Fruit fly (Drosophila melanogaster) whole organism, embryonic: ENCODE data around the gene RpL24-like.

ENCODE experiments used
- CG10147 ChIP-seq: fragments of 200-800 bp; sonication (Bioruptor generic); optimal IDR thresholded peaks from 2 replicates; lab custom pipeline; 2019; ENCODE audit warnings: missing biosample characterization, mild to moderate bottlenecking, missing genetic modification characterization, moderate library complexity
- CG11085 ChIP-seq: fragments of 200-800 bp; sonication (Bioruptor generic); IDR thresholded peaks from 2 replicates; pipeline ENCODE4 v1.3.6; 2022; ENCODE audit warnings: missing biosample characterization, missing genetic modification characterization
- CG11093 ChIP-seq: fragments of 200-800 bp; sonication (Bioruptor generic); IDR thresholded peaks from 3 replicates; pipeline ENCODE4 v1.3.6; 2022; ENCODE audit warnings: missing biosample characterization, missing genetic modification characterization
- CG12071 ChIP-seq: fragments of 200-800 bp; sonication (Bioruptor generic); optimal IDR thresholded peaks from 3 replicates; lab custom pipeline; 2018; ENCODE audit warnings: missing biosample characterization, mild to moderate bottlenecking, missing genetic modification characterization
- CG14050 ChIP-seq: fragments of 200-800 bp; sonication (Bioruptor generic); IDR thresholded peaks from 3 replicates; pipeline ENCODE4 v1.3.6; 2022; ENCODE audit warnings: missing biosample characterization, missing genetic modification characterization
- CG14860 ChIP-seq: fragments of 200-800 bp; sonication (Bioruptor generic); IDR thresholded peaks from 3 replicates; pipeline ENCODE4 v1.3.6; 2022; ENCODE audit warnings: missing biosample characterization, missing genetic modification characterization; ENCODE audit not compliant: partially characterized antibody
- CG15011 ChIP-seq: fragments of 200-800 bp; sonication (Bioruptor generic); optimal IDR thresholded peaks from 3 replicates; lab custom pipeline; 2018; ENCODE audit warnings: missing biosample characterization, mild to moderate bottlenecking, missing genetic modification characterization
- CG15269 ChIP-seq: fragments of 200-800 bp; sonication (Bioruptor generic); optimal IDR thresholded peaks from 2 replicates; lab custom pipeline; 2018; ENCODE audit warnings: missing biosample characterization, mild to moderate bottlenecking, missing genetic modification characterization, moderate library complexity
- CG1647 ChIP-seq: fragments of 200-800 bp; sonication (Bioruptor generic); optimal IDR thresholded peaks from 3 replicates; lab custom pipeline; 2016; ENCODE audit warnings: missing biosample characterization, missing genetic modification characterization
- CG16813 ChIP-seq: fragments of 200-800 bp; sonication (Bioruptor generic); IDR thresholded peaks from 3 replicates; pipeline ENCODE4 v1.3.6; 2022; ENCODE audit warnings: missing biosample characterization, missing genetic modification characterization; ENCODE audit not compliant: partially characterized antibody
- CG17568 ChIP-seq: fragments of 200-800 bp; sonication (Bioruptor generic); optimal IDR thresholded peaks from 2 replicates; lab custom pipeline; 2018; ENCODE audit warnings: missing biosample characterization, mild to moderate bottlenecking, missing genetic modification characterization, moderate library complexity
- CG2116 ChIP-seq: fragments of 200-800 bp; sonication (Bioruptor generic); optimal IDR thresholded peaks from 3 replicates; lab custom pipeline; 2018; ENCODE audit warnings: missing biosample characterization, mild to moderate bottlenecking, missing genetic modification characterization
- CG2678 ChIP-seq: fragments of 200-800 bp; sonication (Bioruptor generic); optimal IDR thresholded peaks from 3 replicates; lab custom pipeline; 2019; ENCODE audit warnings: missing biosample characterization, mild to moderate bottlenecking, missing genetic modification characterization, moderate library complexity
- CG3163 ChIP-seq: fragments of 200-800 bp; sonication (Bioruptor generic); optimal IDR thresholded peaks from 3 replicates; lab custom pipeline; 2016; ENCODE audit warnings: missing biosample characterization, missing genetic modification characterization
- CG3995 ChIP-seq: fragments of 200-800 bp; sonication (Bioruptor generic); optimal IDR thresholded peaks from 3 replicates; lab custom pipeline; 2016; ENCODE audit warnings: missing biosample characterization, missing genetic modification characterization
- CG7963 ChIP-seq: fragments of 200-800 bp; sonication (Bioruptor generic); IDR thresholded peaks from 3 replicates; pipeline ENCODE4 v1.3.6; 2022; ENCODE audit warnings: missing biosample characterization, missing genetic modification characterization; ENCODE audit not compliant: partially characterized antibody
- CG8765 ChIP-seq: fragments of 200-800 bp; sonication (Bioruptor generic); IDR thresholded peaks from 2 replicates; pipeline ENCODE4 v1.3.6; 2022; ENCODE audit warnings: missing biosample characterization, missing genetic modification characterization
- CG9437 ChIP-seq: fragments of 200-800 bp; sonication (Bioruptor generic); optimal IDR thresholded peaks from 2 replicates; lab custom pipeline; 2018; ENCODE audit warnings: missing biosample characterization, mild to moderate bottlenecking, missing genetic modification characterization
- CG9817 ChIP-seq: fragments of 200-800 bp; sonication (Bioruptor generic); optimal IDR thresholded peaks from 2 replicates; lab custom pipeline; 2018; ENCODE audit warnings: missing biosample characterization, mild to moderate bottlenecking, missing genetic modification characterization, moderate library complexity
- CHES-1-like ChIP-seq: fragments of 200-800 bp; sonication (Bioruptor generic); optimal IDR thresholded peaks from 2 replicates; lab custom pipeline; 2016; ENCODE audit warnings: missing biosample characterization, missing genetic modification characterization
- CTCF ChIP-seq: fragments of 200-800 bp; sonication (Bioruptor generic); optimal IDR thresholded peaks from 2 replicates; lab custom pipeline; 2017; ENCODE audit warnings: missing biosample characterization, mild to moderate bottlenecking, missing genetic modification characterization, moderate library complexity
- Dip2 ChIP-seq: fragments of 200-800 bp; sonication (Bioruptor generic); IDR thresholded peaks from 2 replicates; pipeline ENCODE4 v1.3.6; 2022; ENCODE audit warnings: missing biosample characterization, missing genetic modification characterization
- HLH3B ChIP-seq: fragments of 200-800 bp; sonication (Bioruptor generic); IDR thresholded peaks from 2 replicates; pipeline ENCODE4 v1.3.6; 2022; ENCODE audit warnings: missing biosample characterization, missing genetic modification characterization
- Hmx ChIP-seq: fragments of 200-800 bp; sonication (Bioruptor generic); optimal IDR thresholded peaks from 2 replicates; lab custom pipeline; 2016; ENCODE audit warnings: missing biosample characterization, missing genetic modification characterization
- Hr51 ChIP-seq, 2 experiments: fragments of 200-800 bp; sonication (Bioruptor generic); optimal IDR thresholded peaks; 2 replicates in 1 of 2; 3 replicates in 1 of 2; lab custom pipeline; 2016 to 2018; ENCODE audit warnings: missing biosample characterization in 2 of 2, missing genetic modification characterization in 2 of 2, mild to moderate bottlenecking in 1 of 2, moderate library complexity in 1 of 2
- Myb ChIP-seq: fragments of 200-800 bp; sonication (Bioruptor generic); optimal IDR thresholded peaks from 2 replicates; lab custom pipeline; 2016; ENCODE audit warnings: missing biosample characterization, missing genetic modification characterization
- Opbp ChIP-seq: fragments of 200-800 bp; sonication (Bioruptor generic); IDR thresholded peaks from 3 replicates; pipeline ENCODE4 v1.3.6; 2022; ENCODE audit warnings: missing biosample characterization, missing genetic modification characterization; ENCODE audit not compliant: partially characterized antibody
- Optix ChIP-seq: fragments of 200-800 bp; sonication (Bioruptor generic); IDR thresholded peaks from 3 replicates; pipeline ENCODE4 v1.3.6; 2022; ENCODE audit warnings: missing biosample characterization, missing genetic modification characterization
- YL-1 ChIP-seq: fragments of 200-800 bp; sonication (Bioruptor generic); optimal IDR thresholded peaks from 3 replicates; lab custom pipeline; 2017; ENCODE audit warnings: missing biosample characterization, mild to moderate bottlenecking, missing genetic modification characterization
- ato ChIP-seq: fragments of 200-800 bp; sonication (Bioruptor generic); IDR thresholded peaks from 2 replicates; pipeline ENCODE4 v1.3.6; 2022; ENCODE audit warnings: missing biosample characterization, missing genetic modification characterization; ENCODE audit not compliant: partially characterized antibody
- bowl ChIP-seq: fragments of 200-800 bp; sonication (Bioruptor generic); IDR thresholded peaks from 2 replicates; pipeline ENCODE4 v1.3.6; 2022; ENCODE audit warnings: missing biosample characterization, missing genetic modification characterization
- bsh ChIP-seq, 2 experiments: fragments of 200-800 bp; sonication (Bioruptor generic); optimal IDR thresholded peaks; 2 replicates each; lab custom pipeline; 2017 to 2018; ENCODE audit warnings: mild to moderate bottlenecking in 2 of 2, missing biosample characterization in 2 of 2, missing genetic modification characterization in 2 of 2, moderate library complexity in 1 of 2
- gcm ChIP-seq: fragments of 200-800 bp; sonication (Bioruptor generic); optimal IDR thresholded peaks from 2 replicates; lab custom pipeline; 2019; ENCODE audit warnings: missing biosample characterization, mild to moderate bottlenecking, missing genetic modification characterization, moderate library complexity
- grau ChIP-seq: fragments of 200-800 bp; optimal IDR thresholded peaks from 3 replicates; lab custom pipeline; 2019; ENCODE audit warnings: missing biosample characterization, mild to moderate bottlenecking, missing genetic modification characterization, moderate library complexity
- lilli ChIP-seq: fragments of 200-800 bp; sonication (Bioruptor generic); optimal IDR thresholded peaks from 3 replicates; lab custom pipeline; 2016; ENCODE audit warnings: missing biosample characterization, missing genetic modification characterization
- lmd ChIP-seq: fragments of 200-800 bp; sonication (Bioruptor generic); IDR thresholded peaks from 2 replicates; pipeline ENCODE4 v1.3.6; 2022; ENCODE audit warnings: missing biosample characterization, missing genetic modification characterization
- onecut ChIP-seq: fragments of 200-800 bp; sonication (Bioruptor generic); IDR thresholded peaks from 2 replicates; pipeline ENCODE4 v1.3.6; 2022; ENCODE audit warnings: missing biosample characterization, missing genetic modification characterization
- pho ChIP-seq: fragments of 200-800 bp; sonication (Bioruptor generic); optimal IDR thresholded peaks from 2 replicates; lab custom pipeline; 2016; ENCODE audit warnings: missing biosample characterization, missing genetic modification characterization
- phol ChIP-seq: fragments of 200-800 bp; sonication (Bioruptor generic); optimal IDR thresholded peaks from 3 replicates; lab custom pipeline; 2018; ENCODE audit warnings: missing biosample characterization, mild to moderate bottlenecking, missing genetic modification characterization, moderate library complexity
- pros ChIP-seq: fragments of 200-800 bp; sonication (Bioruptor generic); optimal IDR thresholded peaks from 3 replicates; lab custom pipeline; 2019; ENCODE audit warnings: missing biosample characterization, mild to moderate bottlenecking, missing genetic modification characterization, moderate library complexity
- seq ChIP-seq: fragments of 200-800 bp; sonication (Bioruptor generic); IDR thresholded peaks from 2 replicates; pipeline ENCODE4 v1.3.6; 2022; ENCODE audit warnings: missing biosample characterization, missing genetic modification characterization
- shn ChIP-seq: fragments of 200-800 bp; sonication (Bioruptor generic); optimal IDR thresholded peaks from 3 replicates; lab custom pipeline; 2016; ENCODE audit warnings: missing biosample characterization, missing genetic modification characterization
- sob ChIP-seq: fragments of 200-800 bp; sonication (Bioruptor generic); IDR thresholded peaks from 2 replicates; pipeline ENCODE4 v1.3.6; 2022; ENCODE audit warnings: missing biosample characterization, missing genetic modification characterization
- trem ChIP-seq: fragments of 200-800 bp; optimal IDR thresholded peaks from 3 replicates; lab custom pipeline; 2019; ENCODE audit warnings: missing biosample characterization, mild to moderate bottlenecking, missing genetic modification characterization, moderate library complexity
- tup ChIP-seq: fragments of 200-800 bp; sonication (Bioruptor generic); optimal IDR thresholded peaks from 2 replicates; lab custom pipeline; 2016; ENCODE audit warnings: missing biosample characterization, mild to moderate bottlenecking, missing genetic modification characterization, moderate library complexity
- unc-4 ChIP-seq: fragments of 200-800 bp; sonication (Bioruptor generic); IDR thresholded peaks from 2 replicates; pipeline ENCODE4 v1.3.6; 2022; ENCODE audit warnings: missing biosample characterization, missing genetic modification characterization; ENCODE audit not compliant: partially characterized antibody
- z ChIP-seq: fragments of 200-800 bp; sonication (Bioruptor generic); IDR thresholded peaks from 3 replicates; pipeline ENCODE4 v1.3.6; 2022; ENCODE audit warnings: missing biosample characterization, missing genetic modification characterization
- zfh1 ChIP-seq: fragments of 200-800 bp; sonication (Bioruptor generic); IDR thresholded peaks from 3 replicates; pipeline ENCODE4 v1.3.6; 2022; ENCODE audit warnings: missing biosample characterization, missing genetic modification characterization

The RpL24-like gene

dm6 chr3R:11395541-11395940 lies 35.8 kb downstream of the RpL24-like start:
- TF ChIP-seq CTCF (GFP tag; lab: Kevin White, UChicago) = peak; percentile 38
- TF ChIP-seq pros (GFP tag; lab: Kevin White, UChicago) = no peak
- TF ChIP-seq Optix (GFP tag; lab: Robert Waterston, UW) = no peak
- no peak for TF ChIP-seq CG14050 (GFP tag; lab: Robert Waterston, UW)
- TF ChIP-seq CG14860 (GFP tag; lab: Robert Waterston, UW) = 0 out of 3 replicates have a peak, but pooled peaks have one; percentile 18
- TF ChIP-seq Myb = no peak
- no peak for TF ChIP-seq CG10147 (GFP tag; lab: Kevin White, UChicago)
- TF ChIP-seq tup (GFP tag; lab: Kevin White, UChicago) = no peak

DNA sequence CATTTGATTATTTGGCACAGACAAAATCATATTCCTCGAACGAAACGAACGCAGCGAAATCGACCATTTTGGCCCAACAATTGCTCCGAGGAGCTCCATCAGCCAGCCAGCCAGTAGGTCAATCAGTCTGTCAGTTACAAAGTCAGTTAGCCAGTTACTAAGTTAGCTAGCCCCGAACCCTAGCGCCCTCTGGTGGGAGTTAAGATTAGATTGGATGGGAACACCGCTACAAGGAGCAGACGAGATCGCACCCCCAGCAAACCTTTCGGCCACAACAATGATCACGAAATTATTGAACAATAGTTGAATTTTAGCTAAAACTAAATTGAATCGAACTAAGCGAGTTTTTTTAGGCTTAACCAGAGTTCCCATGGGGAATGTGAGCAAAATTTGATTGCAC lies 37.5 kb downstream of the RpL24-like start:
- TF ChIP-seq lmd (GFP tag; lab: Robert Waterston, UW) (no peak), CG15011 (no peak), CG9437 (GFP tag; lab: Kevin White, UChicago) (no peak), gcm (GFP tag; lab: Kevin White, UChicago) (no peak), CG3995 (GFP tag; lab: Kevin White, UChicago) (no peak), CTCF (GFP tag; lab: Kevin White, UChicago) (peak; percentile 60), onecut (GFP tag; lab: Robert Waterston, UW) (no peak), CHES-1-like (GFP tag; lab: Kevin White, UChicago) (no peak), CG11093 (GFP tag; lab: Robert Waterston, UW) (no peak), CG9817 (tag; lab: Kevin White, UChicago) (no peak), Hr51 (GFP tag; optimal IDR thresholded peaks at IDR 0.05; lab: Kevin White, UChicago) (no peak), sob (GFP tag; lab: Robert Waterston, UW) (no peak), pros (GFP tag; lab: Kevin White, UChicago) (no peak), CG16813 (GFP tag; lab: Robert Waterston, UW) (0 out of 3 replicates have a peak, but pooled peaks have one; percentile 13), bowl (no peak), Opbp (GFP tag; lab: Robert Waterston, UW) (no peak)

dm6 chr3R:11392805-11393204 lies 38.6 kb downstream of the RpL24-like start:
- peak; percentile 53 for TF ChIP-seq CG17568 (GFP tag; lab: Kevin White, UChicago)
- TF ChIP-seq unc-4 = no peak
- TF ChIP-seq pho (GFP tag; lab: Kevin White, UChicago) = no peak
- no peak for TF ChIP-seq lilli (GFP tag; lab: Kevin White, UChicago)
- peak; percentile 26; the same call in 1 of the 2 replicates for TF ChIP-seq CG8765 (GFP tag; lab: Robert Waterston, UW)
- TF ChIP-seq phol = peak; percentile 82
- no peak; the same call in 1 of the 2 replicates for TF ChIP-seq sob (GFP tag; lab: Robert Waterston, UW)
- no peak for TF ChIP-seq seq (GFP tag; lab: Robert Waterston, UW)
- TF ChIP-seq CG11085 (GFP tag; lab: Robert Waterston, UW) = 0 out of 2 replicates have a peak, but pooled peaks have one; percentile 47
- no peak for TF ChIP-seq CG15269 (tag; lab: Kevin White, UChicago)
- peak; percentile 92 for TF ChIP-seq zfh1
- TF ChIP-seq CG12071 (GFP tag; lab: Kevin White, UChicago) = no peak
- TF ChIP-seq CG7963 (GFP tag; lab: Robert Waterston, UW) = no peak
- peak; percentile 36 for TF ChIP-seq YL-1 (GFP tag; lab: Kevin White, UChicago)
- TF ChIP-seq bsh (GFP tag; optimal IDR thresholded peaks at IDR 0.05; lab: Kevin White, UChicago) = no peak
- peak; percentile 70; the same call in 1 of the 2 replicates for TF ChIP-seq HLH3B (GFP tag; lab: Robert Waterston, UW)
- peak; percentile 50 for TF ChIP-seq shn (GFP tag; lab: Kevin White, UChicago)
- TF ChIP-seq CG2678 = no peak
- TF ChIP-seq CG1647 (GFP tag; lab: Kevin White, UChicago) = peak; percentile 8
- TF ChIP-seq CG3163 (GFP tag; lab: Kevin White, UChicago) = peak; percentile 2
- no peak for TF ChIP-seq Hmx
- TF ChIP-seq Dip2 (GFP tag; lab: Robert Waterston, UW) = no peak
- no peak for TF ChIP-seq ato (GFP tag; lab: Robert Waterston, UW)
- TF ChIP-seq z = 0 out of 3 replicates have a peak, but pooled peaks have one; percentile 55
- peak; percentile 51 for TF ChIP-seq CG2116 (GFP tag; lab: Kevin White, UChicago)
- no peak for TF ChIP-seq grau (tag; lab: Kevin White, UChicago)
- TF ChIP-seq trem (tag; lab: Kevin White, UChicago) = peak; percentile 53
